Fruit fly (Drosophila melanogaster) whole organism, embryonic: Measurements from ENCODE around the gene CG6791.

Experiments used
- Antp ChIP-seq: fragments of 200-800 bp; sonication (Bioruptor generic); optimal IDR thresholded peaks from 3 replicates; lab custom pipeline; 2016; ENCODE audit warnings: missing biosample characterization, missing genetic modification characterization
- B-H2 ChIP-seq: fragments of 200-800 bp; sonication (Bioruptor generic); optimal IDR thresholded peaks from 2 replicates; lab custom pipeline; 2018; ENCODE audit warnings: missing biosample characterization, mild to moderate bottlenecking, missing genetic modification characterization
- Bteb2 ChIP-seq: fragments of 200-800 bp; sonication (Bioruptor generic); optimal IDR thresholded peaks from 2 replicates; lab custom pipeline; 2016; ENCODE audit warnings: missing biosample characterization, missing genetic modification characterization
- CG10147 ChIP-seq: fragments of 200-800 bp; sonication (Bioruptor generic); optimal IDR thresholded peaks from 2 replicates; lab custom pipeline; 2019; ENCODE audit warnings: missing biosample characterization, mild to moderate bottlenecking, missing genetic modification characterization, moderate library complexity
- CG10274 ChIP-seq: fragments of 200-800 bp; sonication (Bioruptor generic); optimal IDR thresholded peaks from 3 replicates; lab custom pipeline; 2017; ENCODE audit warnings: missing biosample characterization, mild to moderate bottlenecking, missing genetic modification characterization
- CG10366 ChIP-seq: fragments of 200-800 bp; sonication (Bioruptor generic); IDR thresholded peaks from 2 replicates; pipeline ENCODE4 v1.3.6; 2022; ENCODE audit warnings: missing biosample characterization, missing genetic modification characterization
- CG10979 ChIP-seq: fragments of 200-800 bp; sonication (Bioruptor generic); optimal IDR thresholded peaks from 2 replicates; lab custom pipeline; 2018; ENCODE audit warnings: missing biosample characterization, mild to moderate bottlenecking, missing genetic modification characterization, moderate library complexity
- CG11247 ChIP-seq: fragments of 200-800 bp; sonication (Bioruptor generic); IDR thresholded peaks from 2 replicates; pipeline ENCODE4 v1.3.6; 2022; ENCODE audit warnings: missing biosample characterization, missing genetic modification characterization
- CG11398 ChIP-seq: fragments of 200-800 bp; sonication (Bioruptor generic); optimal IDR thresholded peaks from 2 replicates; lab custom pipeline; 2016; ENCODE audit warnings: missing biosample characterization, missing genetic modification characterization
- CG12155 ChIP-seq: fragments of 200-800 bp; sonication (Bioruptor generic); optimal IDR thresholded peaks from 3 replicates; lab custom pipeline; 2016; ENCODE audit warnings: missing biosample characterization, missing genetic modification characterization
- CG15269 ChIP-seq: fragments of 200-800 bp; sonication (Bioruptor generic); optimal IDR thresholded peaks from 2 replicates; lab custom pipeline; 2018; ENCODE audit warnings: missing biosample characterization, mild to moderate bottlenecking, missing genetic modification characterization, moderate library complexity
- CG18599 ChIP-seq: fragments of 200-800 bp; sonication (Bioruptor generic); optimal IDR thresholded peaks from 3 replicates; lab custom pipeline; 2017; ENCODE audit warnings: missing biosample characterization, missing genetic modification characterization, mild to moderate bottlenecking, moderate library complexity, missing genetic modification reagents
- CG18619 ChIP-seq: fragments of 200-800 bp; sonication (Bioruptor generic); optimal IDR thresholded peaks from 3 replicates; lab custom pipeline; 2017; ENCODE audit warnings: missing biosample characterization, mild to moderate bottlenecking, missing genetic modification characterization
- CG31388 ChIP-seq: fragments of 200-800 bp; sonication (Bioruptor generic); optimal IDR thresholded peaks from 2 replicates; lab custom pipeline; 2016; ENCODE audit warnings: missing biosample characterization, missing genetic modification characterization
- CG4617 ChIP-seq: fragments of 200-800 bp; sonication (Bioruptor generic); optimal IDR thresholded peaks from 3 replicates; lab custom pipeline; 2016; ENCODE audit warnings: missing biosample characterization, missing genetic modification characterization, borderline replicate concordance
- CG4820 ChIP-seq: fragments of 200-800 bp; sonication (Bioruptor generic); optimal IDR thresholded peaks from 3 replicates; lab custom pipeline; 2016; ENCODE audit warnings: missing biosample characterization, missing genetic modification characterization
- CG8924 ChIP-seq: fragments of 200-800 bp; optimal IDR thresholded peaks from 3 replicates; lab custom pipeline; 2019; ENCODE audit warnings: missing biosample characterization, mild to moderate bottlenecking, missing genetic modification characterization, moderate library complexity
- Fer2 ChIP-seq: fragments of 200-800 bp; sonication (Bioruptor generic); optimal IDR thresholded peaks from 2 replicates; lab custom pipeline; 2018; ENCODE audit warnings: missing biosample characterization, mild to moderate bottlenecking, missing genetic modification characterization, moderate library complexity
- HmgD ChIP-seq: fragments of 200-800 bp; sonication (Bioruptor generic); optimal IDR thresholded peaks from 3 replicates; lab custom pipeline; 2016; ENCODE audit warnings: missing biosample characterization, missing genetic modification characterization
- MESR4 ChIP-seq: fragments of 200-800 bp; sonication (Bioruptor generic); optimal IDR thresholded peaks from 2 replicates; lab custom pipeline; 2018; ENCODE audit warnings: missing biosample characterization, mild to moderate bottlenecking, missing genetic modification characterization, moderate library complexity
- Meics ChIP-seq: fragments of 200-800 bp; sonication (Bioruptor generic); optimal IDR thresholded peaks from 2 replicates; lab custom pipeline; 2017; ENCODE audit warnings: missing biosample characterization, mild to moderate bottlenecking, missing genetic modification characterization
- NC2β ChIP-seq: fragments of 200-800 bp; sonication (Bioruptor generic); optimal IDR thresholded peaks from 2 replicates; lab custom pipeline; 2016; ENCODE audit warnings: missing biosample characterization, missing genetic modification characterization
- NFAT ChIP-seq: fragments of 200-800 bp; sonication (Bioruptor generic); IDR thresholded peaks from 2 replicates; pipeline ENCODE4 v1.3.6; 2022; ENCODE audit warnings: missing biosample characterization, missing genetic modification characterization
- Oli ChIP-seq: fragments of 200-800 bp; sonication (Bioruptor generic); optimal IDR thresholded peaks from 2 replicates; lab custom pipeline; 2018; ENCODE audit warnings: missing biosample characterization, mild to moderate bottlenecking, missing genetic modification characterization, moderate library complexity
- Ravus ChIP-seq: fragments of 200-800 bp; sonication (Bioruptor generic); IDR thresholded peaks from 2 replicates; pipeline ENCODE4 v1.3.6; 2022; ENCODE audit warnings: missing biosample characterization, missing genetic modification characterization
- Rfx ChIP-seq: fragments of 200-800 bp; sonication (Bioruptor generic); IDR thresholded peaks from 2 replicates; pipeline ENCODE4 v1.3.6; 2022; ENCODE audit warnings: missing biosample characterization, missing genetic modification characterization
- Trl ChIP-seq, 3 experiments: fragments of >200 bp in 2 of 3; fragments of 200-800 bp in 1 of 3; sonication (Bioruptor generic) in 1 of 3; optimal IDR thresholded peaks; 2 replicates in 1 of 3; 3 replicates in 2 of 3; lab custom pipeline; 2016 to 2017; ENCODE audit warnings: missing biosample characterization in 1 of 3, missing genetic modification characterization in 1 of 3
- al ChIP-seq: fragments of 200-800 bp; sonication (Bioruptor generic); IDR thresholded peaks from 2 replicates; pipeline ENCODE4 v1.3.6; 2022; ENCODE audit warnings: missing biosample characterization, missing genetic modification characterization
- az2 ChIP-seq: fragments of 200-800 bp; sonication (Bioruptor generic); optimal IDR thresholded peaks from 3 replicates; lab custom pipeline; 2016; ENCODE audit warnings: missing biosample characterization, missing genetic modification characterization
- caup ChIP-seq: fragments of 200-800 bp; sonication (Bioruptor generic); optimal IDR thresholded peaks from 3 replicates; lab custom pipeline; 2017; ENCODE audit warnings: missing biosample characterization, mild to moderate bottlenecking, missing genetic modification characterization, moderate library complexity; ENCODE audit not compliant: severe bottlenecking
- cg ChIP-seq: fragments of 200-800 bp; sonication (Bioruptor generic); optimal IDR thresholded peaks from 3 replicates; lab custom pipeline; 2019; ENCODE audit warnings: missing biosample characterization, mild to moderate bottlenecking, missing genetic modification characterization, moderate library complexity
- croc ChIP-seq: fragments of 200-800 bp; sonication (Bioruptor generic); conservative IDR thresholded peaks from 3 replicates; pipeline ENCODE4 v1.3.6; 2022; ENCODE audit warnings: missing biosample characterization, missing genetic modification characterization
- danr ChIP-seq: fragments of 200-800 bp; sonication (Bioruptor generic); IDR thresholded peaks from 2 replicates; pipeline ENCODE4 v1.3.6; 2022; ENCODE audit warnings: missing biosample characterization, missing genetic modification characterization
- dpn ChIP-seq, 2 experiments: fragments of 200-800 bp; sonication (Bioruptor generic); optimal IDR thresholded peaks; 3 replicates each; lab custom pipeline; 2016; ENCODE audit warnings: missing biosample characterization in 2 of 2, missing genetic modification characterization in 2 of 2
- ftz-f1 ChIP-seq: fragments of 200-800 bp; sonication (Bioruptor generic); optimal IDR thresholded peaks from 2 replicates; lab custom pipeline; 2016; ENCODE audit warnings: missing biosample characterization, missing genetic modification characterization
- gcm2 ChIP-seq: fragments of 200-800 bp; sonication (Bioruptor generic); optimal IDR thresholded peaks from 2 replicates; lab custom pipeline; 2016; ENCODE audit warnings: missing biosample characterization, missing genetic modification characterization
- ham ChIP-seq: fragments of 200-800 bp; sonication (Bioruptor generic); IDR thresholded peaks from 2 replicates; pipeline ENCODE4 v1.3.6; 2022; ENCODE audit warnings: missing biosample characterization, missing genetic modification characterization
- hb ChIP-seq: fragments of 200-800 bp; sonication (Bioruptor generic); IDR thresholded peaks from 3 replicates; pipeline ENCODE4 v1.3.6; 2022; ENCODE audit warnings: missing biosample characterization, missing genetic modification characterization; ENCODE audit not compliant: partially characterized antibody
- ind ChIP-seq: fragments of 200-800 bp; sonication (Bioruptor generic); optimal IDR thresholded peaks from 3 replicates; lab custom pipeline; 2016; ENCODE audit warnings: missing biosample characterization, missing genetic modification characterization
- kah ChIP-seq: fragments of 200-800 bp; sonication (Bioruptor generic); optimal IDR thresholded peaks from 2 replicates; lab custom pipeline; 2018; ENCODE audit warnings: missing biosample characterization, mild to moderate bottlenecking, missing genetic modification characterization
- klu ChIP-seq: fragments of 200-800 bp; sonication (Bioruptor generic); IDR thresholded peaks from 2 replicates; pipeline ENCODE4 v1.3.6; 2022; ENCODE audit warnings: missing biosample characterization, missing genetic modification characterization
- maf-S ChIP-seq: fragments of 200-800 bp; sonication (Bioruptor generic); optimal IDR thresholded peaks from 2 replicates; lab custom pipeline; 2016; ENCODE audit warnings: missing biosample characterization, missing genetic modification characterization
- nerfin-1 ChIP-seq: fragments of 200-800 bp; sonication (Bioruptor generic); optimal IDR thresholded peaks from 3 replicates; lab custom pipeline; 2019; ENCODE audit warnings: missing biosample characterization, mild to moderate bottlenecking, missing genetic modification characterization, moderate library complexity
- nerfin-2 ChIP-seq: fragments of 200-800 bp; sonication (Bioruptor generic); IDR thresholded peaks from 2 replicates; pipeline ENCODE4 v1.3.6; 2022; ENCODE audit warnings: missing biosample characterization, missing genetic modification characterization; ENCODE audit not compliant: partially characterized antibody
- sima ChIP-seq: fragments of 200-800 bp; sonication (Bioruptor generic); optimal IDR thresholded peaks from 2 replicates; lab custom pipeline; 2016; ENCODE audit warnings: missing biosample characterization, missing genetic modification characterization
- sisA ChIP-seq: fragments of 200-800 bp; sonication (Bioruptor generic); IDR thresholded peaks from 2 replicates; pipeline ENCODE4 v1.3.6; 2022; ENCODE audit warnings: missing biosample characterization, missing genetic modification characterization
- sna ChIP-seq: fragments of 200-800 bp; sonication (Bioruptor generic); IDR thresholded peaks from 2 replicates; pipeline ENCODE4 v1.3.6; 2022; ENCODE audit warnings: missing biosample characterization, missing genetic modification characterization; ENCODE audit not compliant: partially characterized antibody
- vfl ChIP-seq: fragments of 200-800 bp; sonication (Bioruptor generic); optimal IDR thresholded peaks from 2 replicates; lab custom pipeline; 2016; ENCODE audit warnings: missing biosample characterization, missing genetic modification characterization
- wek ChIP-seq: fragments of 200-800 bp; sonication (Bioruptor generic); optimal IDR thresholded peaks from 3 replicates; lab custom pipeline; 2018; ENCODE audit warnings: missing biosample characterization, mild to moderate bottlenecking, missing genetic modification characterization, moderate library complexity

CG6791 gene

DNA sequence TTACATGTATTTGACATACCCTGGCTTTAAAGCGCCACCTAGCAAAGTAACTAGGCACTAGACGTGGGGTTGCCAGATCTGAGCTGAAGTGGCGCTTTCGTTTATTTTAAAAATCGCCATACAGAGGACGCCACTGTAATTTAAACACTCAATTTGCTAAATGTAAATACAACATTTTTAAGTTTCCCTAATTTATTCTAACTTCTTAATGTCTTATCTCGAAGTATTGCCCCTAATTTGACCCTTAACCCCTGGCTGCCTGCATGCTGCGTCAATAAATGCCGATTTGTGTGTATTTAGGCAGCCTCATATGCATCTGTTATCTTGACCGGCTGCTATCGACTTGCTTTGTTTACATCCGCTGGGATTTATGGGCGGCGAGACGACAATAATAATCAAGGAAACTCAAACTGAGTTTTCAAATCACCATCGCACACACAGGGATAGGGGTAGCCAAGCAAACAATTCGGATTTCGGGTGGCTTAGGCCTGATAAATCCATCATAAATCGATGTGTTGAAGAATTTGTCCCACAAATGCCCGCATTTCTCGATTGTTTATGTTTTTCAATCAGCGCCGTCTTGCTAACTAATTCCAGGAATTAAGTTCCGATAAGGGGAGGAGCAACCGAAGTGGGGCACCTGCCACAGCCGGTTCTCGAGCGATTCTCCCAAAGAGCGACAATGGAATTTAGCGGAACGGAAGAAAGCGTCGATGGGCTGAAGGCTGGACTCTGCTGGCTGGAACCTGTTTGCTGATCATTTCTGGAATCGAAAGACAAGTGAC is 23.5 kb upstream of the CG6791 start (continued):
- TF ChIP-seq CG11247 (GFP tag; lab: Robert Waterston, UW) (peak; percentile 89), CG4820 (GFP tag; lab: Kevin White, UChicago) (peak; percentile 72), CG8924 (tag; lab: Kevin White, UChicago) (no peak), CG10147 (GFP tag; lab: Kevin White, UChicago) (no peak), dpn (GFP tag; optimal IDR thresholded peaks at IDR 0.05; lab: Kevin White, UChicago) (peak; percentile 77 to 79), Rfx (GFP tag; lab: Robert Waterston, UW) (peak; percentile 88), NC2β (GFP tag; lab: Kevin White, UChicago) (peak; percentile 68), gcm2 (GFP tag; lab: Kevin White, UChicago) (peak; percentile 41), sima (GFP tag; lab: Kevin White, UChicago) (no peak), Meics (peak; percentile 6), nerfin-2 (GFP tag; lab: Robert Waterston, UW) (no peak), CG11398 (peak; percentile 45), CG4617 (GFP tag; lab: Kevin White, UChicago) (peak; percentile 18), hb (GFP tag; lab: Robert Waterston, UW) (no peak), nerfin-1 (tag; lab: Kevin White, UChicago) (no peak), CG10366 (peak; percentile 66), sna (no peak), CG12155 (peak; percentile 51), ham (no peak), al (GFP tag; lab: Robert Waterston, UW) (no peak), az2 (GFP tag; lab: Kevin White, UChicago) (peak; percentile 76), B-H2 (GFP tag; lab: Kevin White, UChicago) (peak; percentile 40), klu (GFP tag; lab: Robert Waterston, UW) (no peak), Fer2 (tag; lab: Kevin White, UChicago) (no peak), MESR4 (GFP tag; lab: Kevin White, UChicago) (no peak), CG10979 (tag; lab: Kevin White, UChicago) (peak; percentile 49), CG31388 (peak; percentile 55), vfl (GFP tag; lab: Kevin White, UChicago) (no peak), NFAT (GFP tag; lab: Robert Waterston, UW) (peak; percentile 93), Antp (GFP tag; lab: Kevin White, UChicago) (peak; percentile 22), ind (GFP tag; lab: Kevin White, UChicago) (peak; percentile 21), kah (GFP tag; lab: Kevin White, UChicago) (no peak), Trl (optimal IDR thresholded peaks at IDR 0.05; lab: Kevin White, UChicago) (no peak), Trl (GFP tag; optimal IDR thresholded peaks at IDR 0.05; lab: Kevin White, UChicago) (peak; percentile 39), caup (GFP tag; lab: Kevin White, UChicago) (peak; percentile 61), sisA (peak; percentile 75), HmgD (GFP tag; lab: Kevin White, UChicago) (peak; percentile 46), CG10274 (no peak), CG15269 (tag; lab: Kevin White, UChicago) (peak; percentile 34), Oli (peak; percentile 15), maf-S (GFP tag; lab: Kevin White, UChicago) (peak; percentile 18), Ravus (GFP tag; lab: Robert Waterston, UW) (no peak; the same call in 1 of the 2 replicates), CG18599 (GFP tag; lab: Kevin White, UChicago) (no peak), cg (GFP tag; lab: Kevin White, UChicago) (no peak), danr (GFP tag; lab: Robert Waterston, UW) (peak; percentile 60), croc (GFP tag; lab: Robert Waterston, UW) (peak; percentile 21; the same call in 1 of the 3 replicates), wek (no peak), CG18619 (peak; percentile 32), Bteb2 (GFP tag; lab: Kevin White, UChicago) (peak; percentile 22), ftz-f1 (GFP tag; lab: Kevin White, UChicago) (no peak)
